Worm (Caenorhabditis elegans): ENCODE data around the gene txt-13.

The txt-13 gene

DNA sequence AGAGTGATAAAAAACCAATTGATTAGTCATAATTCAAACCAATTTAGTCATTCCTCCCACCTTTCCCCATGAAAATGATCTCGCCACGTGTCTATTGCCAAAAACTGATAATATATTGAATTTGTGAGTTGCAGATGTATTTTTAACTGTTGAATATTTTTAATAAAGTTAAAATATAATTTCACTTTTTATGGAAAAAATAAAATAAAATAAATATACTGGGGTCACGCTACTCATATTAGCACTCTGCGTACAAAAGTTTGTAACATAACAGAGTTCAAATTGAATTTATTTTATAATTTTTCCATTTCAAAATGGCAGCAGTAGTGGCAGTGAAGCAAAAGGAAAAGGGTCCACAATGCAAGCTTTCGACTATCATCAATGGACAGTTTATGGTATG is 47.8 kb downstream of the txt-13 start, which contains the start of gene C14A4.13:
TSS of gene C14A4.13 (plus strand) at position 301 of the 400 bp plus-strand sequence.
- TF ChIP-seq elt-3 (tag; optimal IDR thresholded peaks at IDR 0.05) (no peak), lin-39 (tag; optimal IDR thresholded peaks at IDR 0.05) (no peak), mdl-1 (tag; optimal IDR thresholded peaks at IDR 0.05) (no peak), ama-1 (optimal IDR thresholded peaks at IDR 0.05) (no peak), zag-1 (tag; optimal IDR thresholded peaks at IDR 0.05) (no peak), blmp-1 (tag; optimal IDR thresholded peaks at IDR 0.05; ENCODE audit: insufficient read depth) (no peak), lin-11 (tag; optimal IDR thresholded peaks at IDR 0.05) (no peak), egl-27 (tag; optimal IDR thresholded peaks at IDR 0.05) (no peak), lin-13 (GFP tag; optimal IDR thresholded peaks at IDR 0.05) (no peak), sem-4 (tag; optimal IDR thresholded peaks at IDR 0.05) (no peak), lsy-2 (tag; optimal IDR thresholded peaks at IDR 0.05) (no peak), unc-39 (tag; optimal IDR thresholded peaks at IDR 0.05) (no peak)

Measured in whole organism, L2 larva.